Fruit fly (Drosophila melanogaster) whole organism, embryonic: ENCODE data around the gene sky.

ENCODE experiments used
- Aef1 ChIP-seq: fragments of 200-800 bp; sonication (Bioruptor generic); IDR thresholded peaks from 3 replicates; pipeline ENCODE4 v1.3.6; 2022; ENCODE audit warnings: missing biosample characterization, missing genetic modification characterization
- B-H2 ChIP-seq: fragments of 200-800 bp; sonication (Bioruptor generic); optimal IDR thresholded peaks from 2 replicates; lab custom pipeline; 2018; ENCODE audit warnings: missing biosample characterization, mild to moderate bottlenecking, missing genetic modification characterization
- Bgb ChIP-seq: fragments of 200-800 bp; sonication (Bioruptor generic); IDR thresholded peaks from 2 replicates; pipeline ENCODE4 v1.3.6; 2022; ENCODE audit warnings: missing biosample characterization, missing genetic modification characterization; ENCODE audit not compliant: partially characterized antibody
- Blimp-1 ChIP-seq: fragments of 200-800 bp; sonication (Bioruptor generic); optimal IDR thresholded peaks from 3 replicates; lab custom pipeline; 2018; ENCODE audit warnings: missing biosample characterization, missing genetic modification characterization, mild to moderate bottlenecking, moderate library complexity, missing genetic modification reagents
- CG1024 ChIP-seq: fragments of 200-800 bp; sonication (Bioruptor generic); IDR thresholded peaks from 2 replicates; pipeline ENCODE4 v1.3.6; 2022; ENCODE audit warnings: missing biosample characterization, missing genetic modification characterization
- CG10274 ChIP-seq: fragments of 200-800 bp; sonication (Bioruptor generic); optimal IDR thresholded peaks from 3 replicates; lab custom pipeline; 2017; ENCODE audit warnings: missing biosample characterization, mild to moderate bottlenecking, missing genetic modification characterization
- CG12236 ChIP-seq: fragments of 200-800 bp; sonication (Bioruptor generic); optimal IDR thresholded peaks from 2 replicates; lab custom pipeline; 2016; ENCODE audit warnings: missing biosample characterization, missing genetic modification characterization
- CG1233 ChIP-seq: fragments of 200-800 bp; sonication (Bioruptor generic); optimal IDR thresholded peaks from 4 replicates; lab custom pipeline; 2018; ENCODE audit warnings: missing biosample characterization, mild to moderate bottlenecking, missing genetic modification characterization
- CG12942 ChIP-seq: fragments of 200-800 bp; sonication (Bioruptor generic); optimal IDR thresholded peaks from 3 replicates; lab custom pipeline; 2016; ENCODE audit warnings: missing biosample characterization, missing genetic modification characterization
- CG16815 ChIP-seq: fragments of 200-800 bp; sonication (Bioruptor generic); optimal IDR thresholded peaks from 3 replicates; lab custom pipeline; 2017; ENCODE audit warnings: missing biosample characterization, mild to moderate bottlenecking, missing genetic modification characterization
- CG17612 ChIP-seq: fragments of 200-800 bp; sonication (Bioruptor generic); IDR thresholded peaks from 2 replicates; pipeline ENCODE4 v1.3.6; 2022; ENCODE audit warnings: missing biosample characterization, missing genetic modification characterization
- CG18011 ChIP-seq: fragments of 200-800 bp; sonication (Bioruptor generic); optimal IDR thresholded peaks from 2 replicates; lab custom pipeline; 2017; ENCODE audit warnings: missing biosample characterization, missing genetic modification characterization, mild to moderate bottlenecking, moderate library complexity, missing genotype
- CG18262 ChIP-seq: fragments of 200-800 bp; optimal IDR thresholded peaks from 3 replicates; lab custom pipeline; 2019; ENCODE audit warnings: missing biosample characterization, mild to moderate bottlenecking, missing genetic modification characterization, moderate library complexity
- CG31441 ChIP-seq: fragments of 200-800 bp; sonication (Bioruptor generic); IDR thresholded peaks from 2 replicates; pipeline ENCODE4 v1.3.6; 2022; ENCODE audit warnings: missing biosample characterization, missing genetic modification characterization
- CG5953 ChIP-seq: fragments of 200-800 bp; sonication (Bioruptor generic); IDR thresholded peaks from 2 replicates; pipeline ENCODE4 v1.3.6; 2022; ENCODE audit warnings: missing biosample characterization, missing genetic modification characterization
- CG7556 ChIP-seq: fragments of 200-800 bp; sonication (Bioruptor generic); optimal IDR thresholded peaks from 2 replicates; lab custom pipeline; 2017; ENCODE audit warnings: missing biosample characterization, mild to moderate bottlenecking, missing genetic modification characterization
- CG7745 ChIP-seq: fragments of 200-800 bp; sonication (Bioruptor generic); optimal IDR thresholded peaks from 2 replicates; lab custom pipeline; 2018; ENCODE audit warnings: missing biosample characterization, mild to moderate bottlenecking, missing genetic modification characterization, moderate library complexity
- CG7987 ChIP-seq: fragments of 200-800 bp; sonication (Bioruptor generic); optimal IDR thresholded peaks from 2 replicates; lab custom pipeline; 2018; ENCODE audit warnings: missing biosample characterization, mild to moderate bottlenecking, missing genetic modification characterization, moderate library complexity
- CG8944 ChIP-seq: fragments of 200-800 bp; sonication (Bioruptor generic); optimal IDR thresholded peaks from 3 replicates; lab custom pipeline; 2016; ENCODE audit warnings: missing biosample characterization, missing genetic modification characterization
- CG9797 ChIP-seq: fragments of 200-800 bp; sonication (Bioruptor generic); optimal IDR thresholded peaks from 3 replicates; lab custom pipeline; 2018; ENCODE audit warnings: missing biosample characterization, mild to moderate bottlenecking, missing genetic modification characterization
- CrebB ChIP-seq: fragments of 200-800 bp; sonication (Bioruptor generic); optimal IDR thresholded peaks from 3 replicates; lab custom pipeline; 2018; ENCODE audit warnings: missing biosample characterization, mild to moderate bottlenecking, missing genetic modification characterization
- Dip2 ChIP-seq: fragments of 200-800 bp; sonication (Bioruptor generic); IDR thresholded peaks from 2 replicates; pipeline ENCODE4 v1.3.6; 2022; ENCODE audit warnings: missing biosample characterization, missing genetic modification characterization
- Doc3 ChIP-seq: fragments of 200-800 bp; sonication (Bioruptor generic); IDR thresholded peaks from 3 replicates; pipeline ENCODE4 v1.3.6; 2022; ENCODE audit warnings: missing biosample characterization, missing genetic modification characterization; ENCODE audit not compliant: partially characterized antibody
- Dref ChIP-seq: fragments of 200-800 bp; sonication (Bioruptor generic); IDR thresholded peaks from 2 replicates; pipeline ENCODE4 v1.3.6; 2022; ENCODE audit warnings: missing biosample characterization, missing genetic modification characterization
- Med ChIP-seq: fragments of 200-800 bp; sonication (Bioruptor generic); peaks from one replicate; lab custom pipeline; 2016; ENCODE audit warnings: missing biosample characterization, missing genetic modification characterization, mild to moderate bottlenecking, inconsistent platforms, moderate library complexity
- Myb ChIP-seq: fragments of 200-800 bp; sonication (Bioruptor generic); optimal IDR thresholded peaks from 2 replicates; lab custom pipeline; 2016; ENCODE audit warnings: missing biosample characterization, missing genetic modification characterization
- NfI ChIP-seq: fragments of 200-800 bp; sonication (Bioruptor generic); optimal IDR thresholded peaks from 3 replicates; lab custom pipeline; 2018; ENCODE audit warnings: missing biosample characterization, mild to moderate bottlenecking, missing genetic modification characterization, moderate library complexity
- Pdp1 ChIP-seq, 2 experiments: fragments of 200-800 bp; sonication (Bioruptor generic); optimal IDR thresholded peaks; 3 replicates each; lab custom pipeline; 2016; ENCODE audit warnings: missing biosample characterization in 2 of 2, missing genetic modification characterization in 2 of 2, mild to moderate bottlenecking in 1 of 2, moderate library complexity in 1 of 2
- Scr ChIP-seq: fragments of 200-800 bp; sonication (Bioruptor generic); IDR thresholded peaks from 2 replicates; pipeline ENCODE4 v1.3.6; 2022; ENCODE audit warnings: missing biosample characterization, missing genetic modification characterization; ENCODE audit not compliant: partially characterized antibody
- Taf1 ChIP-seq: fragments of 200-800 bp; sonication (Bioruptor generic); IDR thresholded peaks from 2 replicates; pipeline ENCODE4 v1.3.6; 2022; ENCODE audit warnings: missing biosample characterization, missing genetic modification characterization
- abd-A ChIP-seq: fragments of 200-800 bp; sonication (Bioruptor generic); optimal IDR thresholded peaks from 3 replicates; lab custom pipeline; 2019; ENCODE audit warnings: missing biosample characterization, mild to moderate bottlenecking, missing genetic modification characterization, moderate library complexity
- amos ChIP-seq: fragments of 200-800 bp; sonication (Bioruptor generic); IDR thresholded peaks from 2 replicates; pipeline ENCODE4 v1.3.6; 2022; ENCODE audit warnings: missing biosample characterization, missing genetic modification characterization; ENCODE audit not compliant: partially characterized antibody
- ara ChIP-seq: fragments of 200-800 bp; sonication (Bioruptor generic); IDR thresholded peaks from 2 replicates; pipeline ENCODE4 v1.3.6; 2022; ENCODE audit warnings: missing biosample characterization, missing genetic modification characterization
- bsh ChIP-seq, 2 experiments: fragments of 200-800 bp; sonication (Bioruptor generic); optimal IDR thresholded peaks; 2 replicates each; lab custom pipeline; 2017 to 2018; ENCODE audit warnings: mild to moderate bottlenecking in 2 of 2, missing biosample characterization in 2 of 2, missing genetic modification characterization in 2 of 2, moderate library complexity in 1 of 2
- emc ChIP-seq: fragments of 200-800 bp; sonication (Bioruptor generic); optimal IDR thresholded peaks from 2 replicates; lab custom pipeline; 2016; ENCODE audit warnings: missing biosample characterization, missing genetic modification characterization
- eve ChIP-seq, 2 experiments: fragments of >200 bp; optimal IDR thresholded peaks; 2 replicates each; lab custom pipeline; 2017; ENCODE audit warnings: missing biosample characterization in 2 of 2, missing genetic modification characterization in 2 of 2
- grn ChIP-seq: fragments of 200-800 bp; sonication (Bioruptor generic); optimal IDR thresholded peaks from 3 replicates; lab custom pipeline; 2017; ENCODE audit warnings: missing biosample characterization, missing genetic modification characterization
- gsb ChIP-seq: fragments of 200-800 bp; sonication (Bioruptor generic); IDR thresholded peaks from 2 replicates; pipeline ENCODE4 v1.3.6; 2022; ENCODE audit warnings: missing biosample characterization, missing genetic modification characterization
- hb ChIP-seq: fragments of 200-800 bp; sonication (Bioruptor generic); IDR thresholded peaks from 3 replicates; pipeline ENCODE4 v1.3.6; 2022; ENCODE audit warnings: missing biosample characterization, missing genetic modification characterization; ENCODE audit not compliant: partially characterized antibody
- nerfin-1 ChIP-seq: fragments of 200-800 bp; sonication (Bioruptor generic); optimal IDR thresholded peaks from 3 replicates; lab custom pipeline; 2019; ENCODE audit warnings: missing biosample characterization, mild to moderate bottlenecking, missing genetic modification characterization, moderate library complexity
- onecut ChIP-seq: fragments of 200-800 bp; sonication (Bioruptor generic); IDR thresholded peaks from 2 replicates; pipeline ENCODE4 v1.3.6; 2022; ENCODE audit warnings: missing biosample characterization, missing genetic modification characterization
- otp ChIP-seq: fragments of 200-800 bp; sonication (Bioruptor generic); IDR thresholded peaks from 3 replicates; pipeline ENCODE4, ENCODE4 v1.3.6; 2022; ENCODE audit warnings: missing biosample characterization, missing genetic modification characterization
- repo ChIP-seq: fragments of 200-800 bp; sonication (Bioruptor generic); optimal IDR thresholded peaks from 2 replicates; lab custom pipeline; 2016; ENCODE audit warnings: missing biosample characterization, missing genetic modification characterization
- slp2 ChIP-seq: fragments of 200-800 bp; sonication (Bioruptor generic); optimal IDR thresholded peaks from 2 replicates; lab custom pipeline; 2016; ENCODE audit warnings: missing biosample characterization, missing genetic modification characterization
- stwl ChIP-seq: fragments of 200-800 bp; sonication (Bioruptor generic); optimal IDR thresholded peaks from 3 replicates; lab custom pipeline; 2018; ENCODE audit warnings: missing biosample characterization, mild to moderate bottlenecking, missing genetic modification characterization, moderate library complexity
- sug ChIP-seq: fragments of 200-800 bp; optimal IDR thresholded peaks from 2 replicates; lab custom pipeline; 2019; ENCODE audit warnings: missing biosample characterization, mild to moderate bottlenecking, missing genetic modification characterization, moderate library complexity
- tx ChIP-seq: fragments of 200-800 bp; sonication (Bioruptor generic); optimal IDR thresholded peaks from 2 replicates; lab custom pipeline; 2016; ENCODE audit warnings: missing biosample characterization, missing genetic modification characterization
- usp ChIP-seq: fragments of >200 bp; optimal IDR thresholded peaks from 2 replicates; lab custom pipeline; 2017; ENCODE audit warnings: missing biosample characterization, missing genetic modification characterization
- z ChIP-seq: fragments of 200-800 bp; sonication (Bioruptor generic); IDR thresholded peaks from 3 replicates; pipeline ENCODE4 v1.3.6; 2022; ENCODE audit warnings: missing biosample characterization, missing genetic modification characterization
- zfh1 ChIP-seq: fragments of 200-800 bp; sonication (Bioruptor generic); IDR thresholded peaks from 3 replicates; pipeline ENCODE4 v1.3.6; 2022; ENCODE audit warnings: missing biosample characterization, missing genetic modification characterization

The sky gene

dm6 chr2L:20896681-20897341, 21.9 kb downstream of the sky start (continued):
- TF ChIP-seq ara (GFP tag; lab: Robert Waterston, UW): no peak
- TF ChIP-seq CG10274: no peak
- TF ChIP-seq CG5953 (GFP tag; lab: Robert Waterston, UW): peak; percentile 60
- TF ChIP-seq gsb (GFP tag; lab: Robert Waterston, UW): no peak
- no peak for TF ChIP-seq stwl
- no peak for TF ChIP-seq Myb (GFP tag; lab: Kevin White, UChicago)
- TF ChIP-seq tx (GFP tag; lab: Kevin White, UChicago): no peak
- TF ChIP-seq abd-A (tag; lab: Kevin White, UChicago): no peak
- TF ChIP-seq CG9797 (GFP tag; lab: Kevin White, UChicago): no peak
- no peak; the same call in 1 of the 2 replicates for TF ChIP-seq CG1024
- TF ChIP-seq usp (GFP tag; lab: Kevin White, UChicago): no peak
- TF ChIP-seq grn (GFP tag; lab: Kevin White, UChicago): peak; percentile 61
- TF ChIP-seq repo (GFP tag; lab: Kevin White, UChicago): no peak
- no peak for TF ChIP-seq hb (GFP tag; lab: Robert Waterston, UW)
- TF ChIP-seq CG31441 (GFP tag; lab: Robert Waterston, UW): peak; percentile 48; the same call in 1 of the 2 replicates
- TF ChIP-seq CG7745 (tag; lab: Kevin White, UChicago): no peak
- TF ChIP-seq CG17612 (GFP tag; lab: Robert Waterston, UW): no peak
- peak; percentile 35 for TF ChIP-seq CG18262 (tag; lab: Kevin White, UChicago)
- peak; percentile 46 for TF ChIP-seq NfI (GFP tag; lab: Kevin White, UChicago)
- TF ChIP-seq CG16815 (GFP tag; lab: Kevin White, UChicago): no peak
- TF ChIP-seq Dip2 (GFP tag; lab: Robert Waterston, UW): no peak
- peak; percentile 57 for TF ChIP-seq onecut (GFP tag; lab: Robert Waterston, UW)
- TF ChIP-seq Med (GFP tag; lab: Kevin White, UChicago): no peak
- peak; percentile 43; the same call in 1 of the 3 replicates for TF ChIP-seq zfh1 (GFP tag; lab: Robert Waterston, UW)
- peak; percentile 2 for TF ChIP-seq B-H2 (GFP tag; lab: Kevin White, UChicago)
- TF ChIP-seq CG8944 (GFP tag; lab: Kevin White, UChicago): no peak
- no peak for TF ChIP-seq Scr (GFP tag; lab: Robert Waterston, UW)
- TF ChIP-seq CrebB (tag; lab: Kevin White, UChicago): peak; percentile 69
- TF ChIP-seq nerfin-1 (tag; lab: Kevin White, UChicago): peak; percentile 59
- no peak; the same call in 2 of the 3 replicates for TF ChIP-seq otp (GFP tag; lab: Robert Waterston, UW)
- TF ChIP-seq z (GFP tag; lab: Robert Waterston, UW): no peak
- peak in 1 of 2 experiments; percentile 66 for TF ChIP-seq bsh (GFP tag; optimal IDR thresholded peaks at IDR 0.05; lab: Kevin White, UChicago)
- TF ChIP-seq CG18011 (GFP tag; lab: Kevin White, UChicago): no peak
- TF ChIP-seq CG7987 (GFP tag; lab: Kevin White, UChicago): peak; percentile 87
- TF ChIP-seq Doc3: no peak
- no peak for TF ChIP-seq Aef1 (GFP tag; lab: Robert Waterston, UW)
- no peak for TF ChIP-seq Bgb
- TF ChIP-seq Blimp-1: peak; percentile 63
- no peak for TF ChIP-seq CG12942 (GFP tag; lab: Kevin White, UChicago)
- TF ChIP-seq Pdp1 (GFP tag; optimal IDR thresholded peaks at IDR 0.05; lab: Kevin White, UChicago): no peak
- TF ChIP-seq emc: no peak
- peak; percentile 78 for TF ChIP-seq CG1233 (GFP tag; lab: Kevin White, UChicago)
- TF ChIP-seq CG7556: no peak
- TF ChIP-seq CG12236 (GFP tag; lab: Kevin White, UChicago): peak; percentile 40
- no peak for TF ChIP-seq amos (GFP tag; lab: Robert Waterston, UW)
- TF ChIP-seq eve (GFP tag; optimal IDR thresholded peaks at IDR 0.05; lab: Kevin White, UChicago): peak in 1 of 2 experiments; percentile 20
- no peak for TF ChIP-seq slp2 (GFP tag; lab: Kevin White, UChicago)
- TF ChIP-seq sug (tag; lab: Kevin White, UChicago): peak; percentile 5
- TF ChIP-seq Taf1 (GFP tag; lab: Robert Waterston, UW): no peak
- TF ChIP-seq Dref: no peak
